Fruit fly (Drosophila melanogaster): ENCODE results near the gene CG15531.

CG15531 gene

DNA sequence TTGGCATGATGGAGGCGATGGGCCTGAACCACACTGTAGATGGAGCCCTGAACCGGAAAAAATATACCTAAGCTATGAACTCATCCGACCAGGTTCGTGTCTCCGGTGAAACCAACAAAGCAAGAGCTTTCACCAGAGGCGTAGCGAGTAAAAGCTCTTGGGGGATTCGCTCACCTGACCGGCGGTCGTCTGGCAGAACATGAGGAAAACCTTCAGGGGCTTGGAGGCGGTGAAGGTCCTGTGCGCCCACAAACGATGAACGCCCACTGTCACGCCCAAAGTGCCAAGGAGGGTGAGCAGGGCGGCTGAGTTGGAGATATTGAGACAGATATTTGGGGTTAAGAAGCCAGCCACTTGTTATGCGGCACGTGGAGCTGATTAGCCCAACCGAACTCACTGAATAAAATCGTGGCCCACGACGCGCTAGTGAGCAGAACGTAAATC is 400 bp downstream of the CG15531 start:
- TF ChIP-seq ssp (GFP tag; IDR thresholded peaks at IDR 0.05), result no peak
- TF ChIP-seq mld (GFP tag; IDR thresholded peaks at IDR 0.05; ENCODE audit: partially characterized antibody), result no peak
- no peak for TF ChIP-seq fd64A (GFP tag; optimal IDR thresholded peaks at IDR 0.05)
- TF ChIP-seq stwl (tag; optimal IDR thresholded peaks at IDR 0.05), result no peak
- no peak for TF ChIP-seq CG15479 (GFP tag; optimal IDR thresholded peaks at IDR 0.05)
- peak; percentile 22 for TF ChIP-seq MESR4 (GFP tag; optimal IDR thresholded peaks at IDR 0.05)
- TF ChIP-seq Deaf1 (tag; optimal IDR thresholded peaks at IDR 0.05), result peak; percentile 60
- TF ChIP-seq unpg (GFP tag; optimal IDR thresholded peaks at IDR 0.05), result no peak
- no peak for TF ChIP-seq sc (optimal IDR thresholded peaks at IDR 0.05)
- TF ChIP-seq sc (GFP tag; optimal IDR thresholded peaks at IDR 0.05), result no peak
- TF ChIP-seq CG8765 (GFP tag; IDR thresholded peaks at IDR 0.05), result no peak
- TF ChIP-seq Med (GFP tag), result peak; percentile 86
- TF ChIP-seq HmgZ (tag; optimal IDR thresholded peaks at IDR 0.05), result peak; percentile 78
- TF ChIP-seq CG11247 (GFP tag; IDR thresholded peaks at IDR 0.05), result peak; percentile 54; the same call in 1 of the 2 replicates
- TF ChIP-seq abd-A (tag; optimal IDR thresholded peaks at IDR 0.05), result no peak
- no peak for TF ChIP-seq sr (GFP tag; IDR thresholded peaks at IDR 0.05)
- TF ChIP-seq Trl (optimal IDR thresholded peaks at IDR 0.05), result no peak
- TF ChIP-seq Trl (GFP tag; optimal IDR thresholded peaks at IDR 0.05), result no peak
- no peak for TF ChIP-seq CG7963 (GFP tag; IDR thresholded peaks at IDR 0.05; ENCODE audit: partially characterized antibody)
- no peak for TF ChIP-seq CG9797 (GFP tag; optimal IDR thresholded peaks at IDR 0.05)
- no peak for TF ChIP-seq Dll (GFP tag; IDR thresholded peaks at IDR 0.05; ENCODE audit: partially characterized antibody)
- TF ChIP-seq CG15696 (tag; optimal IDR thresholded peaks at IDR 0.05), result no peak
- peak; percentile 72 for TF ChIP-seq her (GFP tag; optimal IDR thresholded peaks at IDR 0.05)
- no peak for TF ChIP-seq fru (optimal IDR thresholded peaks at IDR 0.05)
- peak; percentile 15; the same call in 1 of the 2 replicates for TF ChIP-seq Atf6 (GFP tag; IDR thresholded peaks at IDR 0.05)
- peak; percentile 56 for TF ChIP-seq pita (GFP tag; optimal IDR thresholded peaks at IDR 0.05)
- TF ChIP-seq CG7987 (GFP tag; optimal IDR thresholded peaks at IDR 0.05), result peak; percentile 36
- TF ChIP-seq ftz-f1 (GFP tag; optimal IDR thresholded peaks at IDR 0.05), result peak; percentile 63
- no peak; the same call in 1 of the 2 replicates for TF ChIP-seq Doc2 (GFP tag; IDR thresholded peaks at IDR 0.05)
- peak; percentile 84 for TF ChIP-seq CG15514 (GFP tag; optimal IDR thresholded peaks at IDR 0.05)
- no peak for TF ChIP-seq CG2129 (GFP tag; IDR thresholded peaks at IDR 0.05; ENCODE audit: partially characterized antibody)
- TF ChIP-seq CG9727 (GFP tag; optimal IDR thresholded peaks at IDR 0.05), result no peak
- TF ChIP-seq CG43689 (GFP tag; IDR thresholded peaks at IDR 0.05), result no peak
- TF ChIP-seq hbn (GFP tag; IDR thresholded peaks at IDR 0.05; ENCODE audit: partially characterized antibody), result no peak
- 0 out of 2 replicates have a peak, but pooled peaks have one; percentile 20 for TF ChIP-seq CG4730 (GFP tag; IDR thresholded peaks at IDR 0.05)
- no peak for TF ChIP-seq sisA (GFP tag; IDR thresholded peaks at IDR 0.05)
- TF ChIP-seq CG11504 (tag; optimal IDR thresholded peaks at IDR 0.05), result peak; percentile 44
- no peak for TF ChIP-seq CG10267 (tag; optimal IDR thresholded peaks at IDR 0.05)
- no peak for TF ChIP-seq disco-r (GFP tag; optimal IDR thresholded peaks at IDR 0.05)
- TF ChIP-seq Stat92E (GFP tag; optimal IDR thresholded peaks at IDR 0.05), result no peak
- TF ChIP-seq HHEX (GFP tag; optimal IDR thresholded peaks at IDR 0.05), result peak; percentile 14
- TF ChIP-seq slou (GFP tag; optimal IDR thresholded peaks at IDR 0.05), result no peak
- peak; percentile 6 for TF ChIP-seq CG5245 (GFP tag; optimal IDR thresholded peaks at IDR 0.05)
- no peak for TF ChIP-seq CG1529 (GFP tag; optimal IDR thresholded peaks at IDR 0.05)
- no peak for TF ChIP-seq CG4617 (GFP tag; optimal IDR thresholded peaks at IDR 0.05; ENCODE audit: borderline replicate concordance)
- no peak for TF ChIP-seq salm (tag; optimal IDR thresholded peaks at IDR 0.05)
- peak; percentile 11 for TF ChIP-seq ERR (GFP tag; optimal IDR thresholded peaks at IDR 0.05)
- peak; percentile 40; the same call in 1 of the 2 replicates for TF ChIP-seq E2f2 (GFP tag; IDR thresholded peaks at IDR 0.05)
- no peak for TF ChIP-seq CG17186 (GFP tag; optimal IDR thresholded peaks at IDR 0.05)
- TF ChIP-seq CG2712 (tag; optimal IDR thresholded peaks at IDR 0.05), result peak; percentile 25
- TF ChIP-seq CG2199 (GFP tag; IDR thresholded peaks at IDR 0.05), result no peak

All from whole organism, embryonic.